Worm (Caenorhabditis elegans) whole organism, L4 larva: ENCODE data around the gene T22B2.1.

Source experiments
- F37D6.2 ChIP-seq: sonication (generic microtip); optimal IDR thresholded peaks from 2 replicates; lab custom pipeline; 2016; ENCODE audit warnings: mild to moderate bottlenecking, missing genetic modification characterization, missing compliant biosample characterization
- F44E2.7 ChIP-seq: fragments of 200-800 bp; sonication (Bioruptor generic); IDR thresholded peaks from 2 replicates; pipeline ENCODE4 v2.1.2; 2022; ENCODE audit warnings: missing genetic modification characterization, missing compliant biosample characterization
- T20F7.1 ChIP-seq: fragments of 200-800 bp; sonication (Bioruptor generic); optimal IDR thresholded peaks from 2 replicates; lab custom pipeline; 2018; ENCODE audit warnings: mild to moderate bottlenecking, missing genetic modification characterization, missing compliant biosample characterization
- T26A8.4 ChIP-seq: fragments of 200-800 bp; sonication (Bioruptor generic); IDR thresholded peaks from 2 replicates; pipeline ENCODE4 v1.3.6; 2022; ENCODE audit warnings: missing genetic modification characterization, missing compliant biosample characterization
- Y105C5A.15 ChIP-seq: fragments of 200-800 bp; sonication (Bioruptor generic); IDR thresholded peaks from 2 replicates; pipeline ENCODE4 v1.3.6; 2022; ENCODE audit warnings: missing genetic modification characterization, missing compliant biosample characterization
- Y5F2A.4 ChIP-seq: fragments of 200-800 bp; sonication (Bioruptor generic); optimal IDR thresholded peaks from 2 replicates; lab custom pipeline; 2018; ENCODE audit warnings: mild to moderate bottlenecking, missing genetic modification characterization, missing compliant biosample characterization
- Y75B8A.6 ChIP-seq: fragments of 200-800 bp; sonication (Bioruptor generic); IDR thresholded peaks from 2 replicates; pipeline ENCODE4 v1.3.6; 2022; ENCODE audit warnings: missing genetic modification reagents, missing genetic modification characterization, missing compliant biosample characterization
- aha-1 ChIP-seq: fragments of 150-350 bp; peaks from one replicate; lab custom pipeline; 2014; ENCODE audit warnings: missing biosample characterization, missing genetic modification characterization
- attf-4 ChIP-seq: sonication (generic microtip); optimal IDR thresholded peaks from 3 replicates; lab custom pipeline; 2017; ENCODE audit warnings: missing biosample characterization, missing genetic modification characterization
- ces-1 ChIP-seq: fragments of 150-350 bp; sonication (generic microtip); optimal IDR thresholded peaks from 4 replicates; lab custom pipeline; 2014; ENCODE audit warnings: missing biosample characterization, missing genetic modification reagents, missing genetic modification characterization
- ctbp-1 ChIP-seq: fragments of 200-800 bp; sonication (Bioruptor generic); IDR thresholded peaks from 2 replicates; pipeline ENCODE4 v1.3.6; 2022; ENCODE audit warnings: missing genetic modification reagents, missing genetic modification characterization, missing compliant biosample characterization
- daf-16 ChIP-seq, 3 experiments: sonication (generic microtip); optimal IDR thresholded peaks; 2 replicates each; lab custom pipeline; 2016 to 2017; ENCODE audit warnings: missing genetic modification characterization in 3 of 3, missing genetic modification reagents in 3 of 3, mild to moderate bottlenecking in 2 of 3, missing compliant biosample characterization in 2 of 3, missing biosample characterization in 1 of 3, moderate library complexity in 1 of 3
- daf-19 ChIP-seq: fragments of 200-800 bp; sonication (Bioruptor generic); conservative IDR thresholded peaks from 2 replicates; pipeline ENCODE4 v1.3.6; 2022; ENCODE audit warnings: missing genetic modification characterization, missing compliant biosample characterization
- daf-8 ChIP-seq: fragments of 200-800 bp; sonication (Bioruptor generic); IDR thresholded peaks from 2 replicates; pipeline ENCODE4 v1.3.6; 2022; ENCODE audit warnings: missing genetic modification characterization, missing compliant biosample characterization
- dmd-6 ChIP-seq: fragments of 200-800 bp; sonication (Bioruptor generic); IDR thresholded peaks from 2 replicates; pipeline ENCODE4 v1.3.6; 2022; ENCODE audit warnings: missing genetic modification reagents, missing genetic modification characterization, missing compliant biosample characterization
- dve-1 ChIP-seq: sonication (generic microtip); optimal IDR thresholded peaks from 2 replicates; lab custom pipeline; 2017; ENCODE audit warnings: antibody characterized with exemption, mild to moderate bottlenecking, missing genetic modification characterization, missing compliant biosample characterization; ENCODE audit not compliant: insufficient read depth
- egl-27 ChIP-seq: sonication (generic microtip); optimal IDR thresholded peaks from 3 replicates; lab custom pipeline; 2017; ENCODE audit warnings: missing biosample characterization, missing genetic modification reagents, missing genetic modification characterization
- egl-43 ChIP-seq: fragments of 200-800 bp; sonication (Bioruptor generic); IDR thresholded peaks from 2 replicates; pipeline ENCODE4 v1.3.6; 2022; ENCODE audit warnings: missing genetic modification reagents, missing genetic modification characterization, missing compliant biosample characterization
- fos-1 ChIP-seq: fragments of 150-350 bp; optimal IDR thresholded peaks from 2 replicates; lab custom pipeline; 2014; ENCODE audit warnings: missing biosample characterization, missing genetic modification characterization
- hif-1 ChIP-seq, 2 experiments: sonication (generic microtip); optimal IDR thresholded peaks; 2 replicates each; lab custom pipeline; 2016 to 2017; ENCODE audit warnings: missing compliant biosample characterization in 2 of 2, missing genetic modification characterization in 2 of 2, missing genetic modification reagents in 2 of 2, missing genotype in 2 of 2, mild to moderate bottlenecking in 1 of 2
- hlh-11 ChIP-seq: fragments of 200-800 bp; sonication (Bioruptor generic); optimal IDR thresholded peaks from 2 replicates; lab custom pipeline; 2018; ENCODE audit warnings: mild to moderate bottlenecking, missing genetic modification characterization, missing compliant biosample characterization
- hlh-30 ChIP-seq: sonication (generic microtip); optimal IDR thresholded peaks from 2 replicates; lab custom pipeline; 2017; ENCODE audit warnings: antibody characterized with exemption, mild to moderate bottlenecking, missing genetic modification characterization, missing compliant biosample characterization; ENCODE audit not compliant: insufficient read depth
- jun-1 ChIP-seq: fragments of 150-350 bp; optimal IDR thresholded peaks from 2 replicates; lab custom pipeline; 2014; ENCODE audit warnings: missing biosample characterization, missing genetic modification reagents, missing genetic modification characterization
- lim-7 ChIP-seq: fragments of 200-800 bp; sonication (Bioruptor generic); IDR thresholded peaks from 2 replicates; pipeline ENCODE4 v1.3.6; 2022; ENCODE audit warnings: missing genetic modification characterization, missing compliant biosample characterization
- lin-39 ChIP-seq: fragments of 150-350 bp; optimal IDR thresholded peaks from 2 replicates; lab custom pipeline; 2014; ENCODE audit warnings: missing biosample characterization, missing genetic modification reagents, missing genetic modification characterization
- madf-5 ChIP-seq, 2 experiments: fragments of 200-800 bp; sonication (Bioruptor generic); IDR thresholded peaks; 2 replicates each; pipeline ENCODE4 v1.3.6; 2022; ENCODE audit warnings: missing compliant biosample characterization in 2 of 2, missing genetic modification characterization in 2 of 2
- madf-9 ChIP-seq: fragments of 200-800 bp; sonication (Bioruptor generic); conservative IDR thresholded peaks from 2 replicates; pipeline ENCODE4 v1.3.6; 2022; ENCODE audit warnings: missing genetic modification reagents, missing genetic modification characterization, missing compliant biosample characterization
- mdl-1 ChIP-seq, 2 experiments: fragments of 150-350 bp in 1 of 2; sonication (generic microtip) in 1 of 2; optimal IDR thresholded peaks; 2 replicates each; lab custom pipeline; 2014 to 2017; ENCODE audit warnings: missing biosample characterization in 2 of 2, missing genetic modification characterization in 2 of 2
- mep-1 ChIP-seq: fragments of 150-350 bp; sonication (generic microtip); optimal IDR thresholded peaks from 3 replicates; lab custom pipeline; 2014; ENCODE audit warnings: missing biosample characterization, missing genetic modification characterization
- nhr-25 ChIP-seq: sonication (generic microtip); optimal IDR thresholded peaks from 2 replicates; lab custom pipeline; 2017; ENCODE audit warnings: missing genetic modification characterization, mild to moderate bottlenecking, missing compliant biosample characterization, antibody characterized with exemption, moderate library complexity, borderline replicate concordance; ENCODE audit not compliant: insufficient read depth
- nhr-28 ChIP-seq: fragments of 150-350 bp; optimal IDR thresholded peaks from 2 replicates; lab custom pipeline; 2014; ENCODE audit warnings: missing biosample characterization, missing genetic modification characterization
- nhr-41 ChIP-seq: fragments of 200-800 bp; sonication (Bioruptor generic); IDR thresholded peaks from 2 replicates; pipeline ENCODE4 v1.3.6; 2022; ENCODE audit warnings: missing genetic modification reagents, missing genetic modification characterization, missing compliant biosample characterization
- nhr-76 ChIP-seq: fragments of 150-350 bp; optimal IDR thresholded peaks from 2 replicates; lab custom pipeline; 2014; ENCODE audit warnings: missing biosample characterization, missing genetic modification characterization
- nhr-77 ChIP-seq: fragments of 150-350 bp; optimal IDR thresholded peaks from 2 replicates; lab custom pipeline; 2014; ENCODE audit warnings: missing biosample characterization, missing genetic modification characterization
- pqm-1 ChIP-seq: sonication (generic microtip); optimal IDR thresholded peaks from 2 replicates; lab custom pipeline; 2017; ENCODE audit warnings: missing biosample characterization, missing genetic modification characterization
- saeg-2 ChIP-seq: fragments of 200-800 bp; sonication (Bioruptor generic); IDR thresholded peaks from 2 replicates; pipeline ENCODE4 v1.3.6; 2022; ENCODE audit warnings: missing genetic modification reagents, missing genetic modification characterization, missing compliant biosample characterization
- skn-1 ChIP-seq: fragments of 150-350 bp; optimal IDR thresholded peaks from 2 replicates; lab custom pipeline; 2014; ENCODE audit warnings: missing biosample characterization, missing genetic modification characterization
- snpc-1.2 ChIP-seq: fragments of 200-800 bp; sonication (Bioruptor generic); IDR thresholded peaks from 2 replicates; pipeline ENCODE4 v1.3.6; 2022; ENCODE audit warnings: missing genetic modification reagents, missing genetic modification characterization, missing compliant biosample characterization
- spr-1 ChIP-seq: sonication (generic microtip); optimal IDR thresholded peaks from 2 replicates; lab custom pipeline; 2016; ENCODE audit warnings: mild to moderate bottlenecking, missing genetic modification characterization, missing compliant biosample characterization
- tra-1 ChIP-seq: fragments of 200-800 bp; sonication (Bioruptor generic); IDR thresholded peaks from 2 replicates; pipeline ENCODE4 v1.3.6; 2022; ENCODE audit warnings: missing genetic modification reagents, missing genetic modification characterization, missing compliant biosample characterization
- unc-130 ChIP-seq: sonication (generic microtip); optimal IDR thresholded peaks from 2 replicates; lab custom pipeline; 2016; ENCODE audit warnings: missing genetic modification reagents, missing genetic modification characterization, missing compliant biosample characterization
- unc-62 ChIP-seq, 3 experiments: fragments of 150-350 bp in 1 of 3; sonication (generic microtip); optimal IDR thresholded peaks in 2 of 3; peaks in 1 of 3; 1 replicate in 1 of 3; 2 replicates in 2 of 3; lab custom pipeline; 2014 to 2017; ENCODE audit warnings: missing biosample characterization in 3 of 3, missing genetic modification characterization in 3 of 3, missing genetic modification reagents in 3 of 3, missing genotype in 1 of 3
- zag-1 ChIP-seq: fragments of 150-350 bp; optimal IDR thresholded peaks from 2 replicates; lab custom pipeline; 2014; ENCODE audit warnings: missing biosample characterization, missing genetic modification characterization
- zfp-2 ChIP-seq: sonication (generic microtip); optimal IDR thresholded peaks from 2 replicates; lab custom pipeline; 2016; ENCODE audit warnings: mild to moderate bottlenecking, missing genetic modification characterization, missing compliant biosample characterization
- zfp-3 ChIP-seq: fragments of 200-800 bp; sonication (Bioruptor generic); conservative IDR thresholded peaks from 2 replicates; pipeline ENCODE4 v1.3.6; 2022; ENCODE audit warnings: missing genetic modification reagents, missing genetic modification characterization, missing compliant biosample characterization
- zip-11 ChIP-seq: fragments of 200-800 bp; sonication (Bioruptor generic); IDR thresholded peaks from 2 replicates; pipeline ENCODE4 v1.3.6; 2022; ENCODE audit warnings: missing genetic modification characterization, missing compliant biosample characterization

T22B2.1 gene

DNA sequence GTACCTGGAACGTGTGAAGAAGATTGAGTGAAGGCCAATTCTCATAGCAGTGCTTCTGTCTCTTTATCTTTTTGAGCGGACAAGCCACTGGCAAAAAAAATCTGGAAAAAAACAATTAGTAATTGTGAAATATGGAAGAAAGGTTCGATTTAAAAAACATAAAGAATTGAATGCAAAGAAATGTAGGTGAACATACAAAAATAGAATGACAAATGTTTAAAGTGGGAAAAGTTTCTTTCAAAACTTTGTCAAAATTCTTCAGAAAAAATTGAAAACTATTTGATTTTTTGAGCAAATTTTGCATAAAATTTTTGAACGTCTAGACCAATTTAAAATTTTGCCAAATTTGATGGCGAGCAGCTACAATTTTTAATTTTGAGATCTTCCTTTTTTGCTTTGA, 17.3 kb downstream of the T22B2.1 start, which contains the start of gene ptp-4A2:
TSS of gene ptp-4A2 (minus strand) at position 101 of the 400 bp plus-strand sequence.
- TF ChIP-seq egl-43 (no peak), daf-19 (GFP tag; lab: Robert Waterston, UW) (no peak), egl-27 (tag; lab: Kevin White, UChicago) (no peak), ctbp-1 (GFP tag; lab: Robert Waterston, UW) (no peak), daf-8 (GFP tag; lab: Robert Waterston, UW) (no peak), unc-62 (GFP tag; optimal IDR thresholded peaks at IDR 0.05 in 1 of 2; lab: Kevin White, UChicago) (no peak), unc-62 (tag; optimal IDR thresholded peaks at IDR 0.05; lab: Kevin White, UChicago) (no peak), hif-1 (tag; optimal IDR thresholded peaks at IDR 0.05; lab: Kevin White, UChicago) (no peak), attf-4 (no peak)

DNA sequence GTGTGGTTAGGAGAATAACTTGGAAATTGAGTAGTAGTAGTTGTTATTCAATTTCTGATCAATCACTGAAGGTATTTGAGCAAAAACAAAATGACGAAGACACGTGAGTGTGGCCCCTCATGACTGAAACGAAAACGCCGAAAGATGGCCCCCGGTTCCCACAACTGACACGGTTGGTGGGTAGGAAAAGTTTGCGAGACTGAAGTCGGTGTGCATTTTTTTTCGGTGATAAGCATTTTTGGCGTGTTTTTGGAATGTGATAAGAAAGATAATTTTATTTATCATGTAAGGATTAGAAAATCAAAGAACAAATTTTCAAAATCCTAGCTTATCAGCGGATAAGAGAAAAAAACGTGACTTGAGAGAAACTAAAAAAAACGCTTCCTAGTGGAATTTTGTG, 18.2 kb downstream of the T22B2.1 start:
- TF ChIP-seq dmd-6 (GFP tag; lab: Robert Waterston, UW) (peak; percentile 72), T20F7.1 (no peak), madf-5 (GFP tag; IDR thresholded peaks at IDR 0.05; lab: Robert Waterston, UW) (no peak), unc-130 (GFP tag; lab: Kevin White, UChicago) (no peak), pqm-1 (peak; percentile 25), spr-1 (tag; lab: Kevin White, UChicago) (no peak), saeg-2 (GFP tag; lab: Robert Waterston, UW) (no peak), nhr-77 (tag; lab: Kevin White, UChicago) (no peak), nhr-28 (tag; lab: Kevin White, UChicago) (no peak), hlh-30 (tag; lab: Kevin White, UChicago) (peak; percentile 72), zfp-3 (no peak), dve-1 (tag; lab: Kevin White, UChicago) (peak; percentile 54), Y5F2A.4 (GFP tag; lab: Kevin White, UChicago) (no peak), madf-9 (GFP tag; lab: Robert Waterston, UW) (no peak), snpc-1.2 (GFP tag; lab: Robert Waterston, UW) (no peak), ces-1 (GFP tag; lab: Kevin White, UChicago) (no peak), Y75B8A.6 (GFP tag; lab: Robert Waterston, UW) (no peak), T26A8.4 (no peak), tra-1 (GFP tag; lab: Robert Waterston, UW) (no peak), lim-7 (GFP tag; lab: Robert Waterston, UW) (no peak), F37D6.2 (tag; lab: Kevin White, UChicago) (no peak), Y105C5A.15 (GFP tag; lab: Robert Waterston, UW) (no peak), zip-11 (GFP tag; lab: Robert Waterston, UW) (no peak), zag-1 (tag; lab: Kevin White, UChicago) (no peak), mep-1 (no peak), hif-1 (tag; optimal IDR thresholded peaks at IDR 0.05; lab: Kevin White, UChicago) (peak in 1 of 2 experiments; percentile 16), daf-16 (GFP tag; optimal IDR thresholded peaks at IDR 0.05; lab: Kevin White, UChicago) (no peak), daf-16 (tag; optimal IDR thresholded peaks at IDR 0.05; lab: Kevin White, UChicago) (peak; percentile 69), attf-4 (no peak), mdl-1 (tag; optimal IDR thresholded peaks at IDR 0.05; lab: Kevin White, UChicago) (no peak), jun-1 (tag; lab: Kevin White, UChicago) (no peak), zfp-2 (tag; lab: Kevin White, UChicago) (no peak), nhr-25 (tag; lab: Kevin White, UChicago) (no peak), nhr-76 (tag; lab: Kevin White, UChicago) (no peak), F44E2.7 (no peak), hlh-11 (peak; percentile 70), fos-1 (tag; lab: Kevin White, UChicago) (no peak), unc-62 (GFP tag; optimal IDR thresholded peaks at IDR 0.05 in 1 of 2; lab: Kevin White, UChicago) (peak in 1 of 2 experiments; percentile 22), unc-62 (tag; optimal IDR thresholded peaks at IDR 0.05; lab: Kevin White, UChicago) (no peak), nhr-41 (no peak), aha-1 (tag; lab: Kevin White, UChicago) (peak; percentile 64), lin-39 (tag; lab: Kevin White, UChicago) (no peak), skn-1 (tag; lab: Kevin White, UChicago) (no peak), egl-27 (tag; lab: Kevin White, UChicago) (no peak)
